Worm (Caenorhabditis elegans) whole organism, midembryonic: ENCODE measurements around the gene Y47D7A.6.

Experiments
- T22C8.4 ChIP-seq: fragments of 200-800 bp; sonication (Bioruptor generic); IDR thresholded peaks from 2 replicates; pipeline ENCODE4 v1.3.6; 2022; ENCODE audit warnings: missing genetic modification characterization, missing compliant biosample characterization
- cog-1 ChIP-seq: sonication (generic microtip); optimal IDR thresholded peaks from 2 replicates; lab custom pipeline; 2016; ENCODE audit warnings: missing genetic modification characterization, missing compliant biosample characterization
- flt-1 ChIP-seq: fragments of 200-800 bp; sonication (Bioruptor generic); IDR thresholded peaks from 2 replicates; pipeline ENCODE4 v1.3.6; 2022; ENCODE audit warnings: missing genetic modification characterization, missing compliant biosample characterization
- klf-2 ChIP-seq: fragments of 200-800 bp; sonication (Bioruptor generic); conservative IDR thresholded peaks from 2 replicates; pipeline ENCODE4 v1.3.6; 2022; ENCODE audit warnings: missing genetic modification reagents, missing genetic modification characterization, missing compliant biosample characterization
- med-1 ChIP-seq: sonication (generic microtip); optimal IDR thresholded peaks from 2 replicates; lab custom pipeline; 2017; ENCODE audit warnings: missing genetic modification characterization, mild to moderate bottlenecking, missing compliant biosample characterization, antibody characterized with exemption, missing genetic modification reagents; ENCODE audit not compliant: insufficient read depth
- ref-1 ChIP-seq: fragments of 200-800 bp; sonication (Bioruptor generic); conservative IDR thresholded peaks from 2 replicates; pipeline ENCODE4 v1.3.6; 2022; ENCODE audit warnings: missing genetic modification reagents, missing genetic modification characterization, missing compliant biosample characterization
- tab-1 ChIP-seq: fragments of 200-800 bp; sonication (Bioruptor generic); IDR thresholded peaks from 2 replicates; pipeline ENCODE4 v1.3.6; 2022; ENCODE audit warnings: missing genetic modification characterization, missing compliant biosample characterization
- ztf-23 ChIP-seq: fragments of 200-800 bp; sonication (Bioruptor generic); IDR thresholded peaks from 2 replicates; pipeline ENCODE4 v1.3.6; 2022; ENCODE audit warnings: missing genetic modification reagents, missing genetic modification characterization, missing compliant biosample characterization
- ztf-29 ChIP-seq: fragments of 200-800 bp; sonication (Bioruptor generic); IDR thresholded peaks from 2 replicates; pipeline ENCODE4 v1.3.6; 2022; ENCODE audit warnings: missing genetic modification reagents, missing genetic modification characterization, missing compliant biosample characterization

The Y47D7A.6 gene

DNA sequence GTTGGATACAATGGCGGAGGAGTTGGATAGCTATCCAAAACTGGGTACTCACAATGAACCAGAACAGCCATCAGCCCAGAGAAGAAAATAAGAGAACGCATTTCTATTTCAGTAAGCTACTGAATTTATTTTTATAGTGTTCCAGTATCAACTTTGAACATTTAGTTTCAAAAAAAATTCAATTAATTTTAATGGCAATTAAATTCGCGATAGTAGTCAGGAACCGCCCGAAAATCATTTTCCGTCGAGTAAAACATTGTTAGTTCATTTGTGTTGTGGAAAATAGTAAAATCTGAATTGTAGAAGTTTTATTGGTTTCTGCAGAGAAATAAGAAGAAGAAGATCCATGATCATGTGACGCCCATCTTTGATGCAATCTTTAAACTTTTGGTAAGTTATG lies at the start of gene Y47D7A.6:
Gene Y47D7A.6 (minus strand): TSS at position 101 of the 400 bp plus-strand sequence.
- TF ChIP-seq ztf-23 (GFP tag; lab: Robert Waterston, UW) (no peak), T22C8.4 (GFP tag; lab: Robert Waterston, UW) (no peak), ztf-29 (GFP tag; lab: Robert Waterston, UW) (no peak), med-1 (no peak), tab-1 (no peak), ref-1 (no peak), klf-2 (GFP tag; lab: Robert Waterston, UW) (no peak), flt-1 (no peak), cog-1 (no peak)

DNA sequence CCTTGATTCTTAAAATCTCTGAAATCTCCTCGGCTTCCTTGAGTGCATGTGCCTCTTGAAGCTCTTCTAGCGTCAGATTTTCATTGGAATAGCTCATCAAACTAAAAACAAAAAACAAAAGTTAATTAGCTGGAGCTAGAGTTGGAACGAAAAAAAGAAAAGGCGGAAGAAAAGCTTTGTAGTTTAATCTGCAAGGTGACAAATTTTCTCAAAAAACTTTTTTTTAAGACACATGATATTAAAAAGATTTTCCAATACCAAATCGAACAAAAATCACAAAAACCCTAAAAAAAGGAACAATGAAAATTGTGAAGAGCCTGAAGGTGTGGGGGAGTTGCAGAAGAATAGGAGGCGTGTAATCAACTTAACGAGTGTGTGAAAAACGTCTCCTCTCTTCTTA lies 36.6 kb upstream of the Y47D7A.6 start, which contains the start of gene gnrr-5:
Gene gnrr-5 (minus strand): TSS at position 101 of the 400 bp plus-strand sequence.
- TF ChIP-seq ztf-23 (GFP tag; lab: Robert Waterston, UW) (no peak), ztf-29 (GFP tag; lab: Robert Waterston, UW) (no peak), cog-1 (no peak), tab-1 (no peak), flt-1 (no peak), med-1 (no peak), T22C8.4 (GFP tag; lab: Robert Waterston, UW) (no peak), ref-1 (no peak), klf-2 (GFP tag; lab: Robert Waterston, UW) (no peak)

DNA sequence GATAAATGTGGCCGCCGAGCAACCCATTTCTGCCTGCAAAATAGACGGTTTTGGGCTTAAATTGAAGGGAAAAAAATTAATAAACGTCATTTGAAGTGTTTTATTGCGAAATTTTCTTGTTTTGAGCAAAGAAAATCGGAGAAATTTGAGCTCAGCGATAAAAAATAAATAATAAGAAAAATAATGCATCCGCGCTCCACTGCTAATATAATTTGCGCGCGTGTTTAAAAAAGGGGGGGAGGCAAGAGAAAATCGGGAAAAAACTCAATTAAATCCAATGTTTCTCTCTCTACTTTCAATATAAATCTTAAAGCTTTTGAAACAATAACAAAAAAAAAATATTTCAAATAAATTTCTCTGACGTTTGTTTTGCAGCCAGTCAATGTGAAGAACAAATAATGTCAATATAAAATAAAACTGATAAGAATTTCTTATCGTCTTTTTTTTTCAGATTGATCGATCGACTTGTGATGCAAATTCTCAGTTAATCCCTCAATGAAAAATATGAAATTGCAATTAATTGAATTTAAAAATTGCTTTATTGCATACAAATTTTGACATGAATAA lies 32.6 kb upstream of the Y47D7A.6 start, which contains the start of gene rft-2:
Gene rft-2 (minus strand): TSS at position 41 of the 567 bp plus-strand sequence.
- no peak for TF ChIP-seq T22C8.4 (GFP tag; lab: Robert Waterston, UW)
- TF ChIP-seq med-1, result no peak
- no peak for TF ChIP-seq ref-1
- TF ChIP-seq ztf-29 (GFP tag; lab: Robert Waterston, UW), result no peak
- TF ChIP-seq tab-1, result no peak
- no peak for TF ChIP-seq ztf-23 (GFP tag; lab: Robert Waterston, UW)
- no peak for TF ChIP-seq cog-1
- no peak for TF ChIP-seq klf-2 (GFP tag; lab: Robert Waterston, UW)
- TF ChIP-seq flt-1, result no peak

DNA sequence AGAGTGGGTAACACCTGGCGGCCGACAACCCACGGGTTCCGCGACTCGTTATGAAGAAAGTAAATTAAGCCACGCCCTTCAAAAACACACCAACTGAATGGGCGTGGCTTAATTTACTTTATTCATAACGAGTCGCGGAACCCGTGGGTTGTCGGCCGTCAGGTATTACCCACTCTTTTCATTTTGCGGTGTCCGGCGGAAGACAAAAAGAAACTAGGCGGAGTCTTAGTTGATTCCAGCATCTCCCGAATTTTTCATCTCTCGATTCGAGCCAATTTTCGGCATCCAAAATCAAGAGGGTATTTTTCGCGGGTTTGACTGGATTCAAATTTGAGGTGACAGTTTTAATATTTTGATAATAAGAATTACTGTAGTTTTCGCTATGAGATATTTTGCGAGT lies 29.6 kb upstream of the Y47D7A.6 start:
- no peak for TF ChIP-seq med-1
- no peak for TF ChIP-seq cog-1
- no peak for TF ChIP-seq klf-2 (GFP tag; lab: Robert Waterston, UW)
- TF ChIP-seq ztf-23 (GFP tag; lab: Robert Waterston, UW), result no peak
- no peak for TF ChIP-seq ztf-29 (GFP tag; lab: Robert Waterston, UW)
- TF ChIP-seq flt-1, result no peak
- no peak for TF ChIP-seq ref-1
- no peak for TF ChIP-seq T22C8.4 (GFP tag; lab: Robert Waterston, UW)
- no peak for TF ChIP-seq tab-1

DNA sequence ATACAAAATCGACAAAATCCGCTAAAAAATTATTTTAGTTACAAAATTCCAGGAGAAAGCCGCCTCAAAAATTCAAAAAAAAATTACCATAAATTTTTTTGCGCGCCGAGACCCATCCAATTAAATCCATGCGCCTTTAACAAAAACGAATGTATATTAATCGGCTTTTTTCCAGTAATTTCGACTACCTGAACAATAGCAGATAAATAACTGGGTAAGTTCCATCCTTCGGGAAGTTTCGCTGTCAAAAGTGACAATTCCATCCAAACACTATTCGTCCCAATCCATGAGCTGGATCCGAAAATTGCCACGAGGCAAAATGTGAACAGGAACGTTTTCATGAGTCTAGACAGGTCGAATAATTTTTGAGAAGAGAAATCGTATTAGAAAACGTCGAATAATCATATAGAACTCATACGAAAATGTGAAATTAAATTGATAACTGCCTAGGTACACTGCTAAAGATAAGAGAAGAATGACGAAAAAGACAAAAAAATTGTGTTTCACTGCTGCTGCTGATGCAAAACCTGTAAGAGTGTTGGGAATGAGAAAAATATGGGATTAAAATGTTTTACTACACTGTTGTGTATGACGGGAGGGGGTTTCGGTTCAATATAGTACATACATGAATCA lies 24.8 kb upstream of the Y47D7A.6 start, which contains the start of gene rft-1:
Gene rft-1 (minus strand): TSS at position 475 of the 633 bp plus-strand sequence.
- TF ChIP-seq ref-1 (no peak), med-1 (no peak), ztf-23 (GFP tag; lab: Robert Waterston, UW) (no peak), cog-1 (no peak), tab-1 (no peak), flt-1 (no peak), T22C8.4 (GFP tag; lab: Robert Waterston, UW) (no peak), ztf-29 (GFP tag; lab: Robert Waterston, UW) (no peak), klf-2 (GFP tag; lab: Robert Waterston, UW) (no peak)

DNA sequence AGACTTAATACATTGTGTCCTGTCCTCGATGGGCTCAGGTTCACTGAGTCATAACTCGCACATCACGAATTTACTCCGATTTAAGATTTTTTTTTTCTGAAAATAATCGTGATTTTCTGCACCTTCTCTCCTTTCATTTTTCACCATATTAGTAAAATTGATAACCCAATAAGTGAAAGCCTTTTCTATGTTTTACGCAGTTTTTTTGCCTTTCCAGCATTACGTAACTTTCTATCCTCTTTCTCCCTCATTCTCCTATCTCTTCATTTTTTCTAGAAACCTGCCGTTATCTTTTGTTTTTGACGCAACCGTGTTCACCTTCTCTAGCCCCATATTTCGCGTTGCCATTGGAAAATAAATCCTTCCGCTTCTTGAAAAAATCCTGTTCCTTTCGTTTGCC lies 19.2 kb upstream of the Y47D7A.6 start:
- TF ChIP-seq tab-1, result no peak
- no peak for TF ChIP-seq ref-1
- TF ChIP-seq klf-2 (GFP tag; lab: Robert Waterston, UW), result no peak
- TF ChIP-seq ztf-23 (GFP tag; lab: Robert Waterston, UW), result no peak
- TF ChIP-seq med-1, result no peak
- TF ChIP-seq cog-1, result no peak
- TF ChIP-seq flt-1, result no peak
- no peak for TF ChIP-seq ztf-29 (GFP tag; lab: Robert Waterston, UW)
- TF ChIP-seq T22C8.4 (GFP tag; lab: Robert Waterston, UW), result no peak

DNA sequence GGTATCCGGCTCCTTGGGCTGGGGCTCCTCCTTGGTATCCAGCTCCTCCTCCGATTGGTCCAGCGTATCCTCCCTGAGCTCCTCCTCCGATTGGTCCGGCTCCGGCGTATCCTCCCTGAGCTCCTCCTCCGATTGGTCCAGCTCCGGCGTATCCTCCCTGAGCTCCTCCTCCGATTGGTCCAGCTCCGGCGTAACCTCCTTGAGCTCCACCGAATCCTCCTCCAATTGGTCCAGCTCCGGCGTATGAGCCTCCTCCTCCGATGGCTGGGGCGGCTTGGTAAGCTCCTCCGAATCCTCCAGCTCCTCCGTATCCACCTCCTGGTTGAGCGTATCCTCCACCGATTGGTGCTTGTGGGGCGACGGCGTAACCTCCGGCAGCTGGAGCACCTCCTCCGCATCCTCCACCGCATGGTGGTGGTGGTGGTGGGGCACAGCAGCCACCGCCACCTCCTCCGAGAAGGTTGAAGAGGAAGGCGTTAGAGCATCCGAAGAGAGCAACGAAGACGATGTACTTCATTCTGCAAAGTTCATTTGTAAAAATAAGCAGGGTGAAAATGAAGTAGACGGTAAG lies 17.5 kb upstream of the Y47D7A.6 start, which contains the start of gene Y47D7A.13:
Gene Y47D7A.13 (minus strand): TSS at position 517 of the 571 bp plus-strand sequence.
- no peak for TF ChIP-seq cog-1
- TF ChIP-seq med-1, result no peak
- TF ChIP-seq ztf-23 (GFP tag; lab: Robert Waterston, UW), result no peak
- no peak for TF ChIP-seq tab-1
- no peak for TF ChIP-seq ztf-29 (GFP tag; lab: Robert Waterston, UW)
- TF ChIP-seq ref-1, result no peak
- no peak for TF ChIP-seq klf-2 (GFP tag; lab: Robert Waterston, UW)

DNA sequence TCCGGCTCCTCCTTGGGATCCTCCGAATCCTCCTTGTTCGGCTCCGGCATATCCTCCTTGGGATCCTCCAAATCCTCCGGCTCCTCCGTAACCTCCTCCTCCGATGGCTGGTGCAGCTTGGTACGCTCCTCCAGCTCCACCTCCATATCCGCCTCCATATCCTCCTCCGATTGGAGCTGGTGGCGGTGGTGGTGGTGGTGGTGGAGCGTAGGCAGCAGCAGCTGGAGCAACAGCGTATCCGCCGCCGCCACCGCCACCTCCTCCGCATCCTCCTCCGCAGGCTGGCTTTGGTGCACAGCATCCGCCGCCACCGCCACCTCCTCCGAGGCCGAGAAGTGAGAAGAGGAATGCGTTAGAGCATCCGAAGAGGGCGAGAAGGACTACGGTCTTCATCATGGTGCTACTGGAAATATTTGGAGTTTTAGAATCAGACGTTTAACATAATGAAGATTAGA lies 14.8 kb upstream of the Y47D7A.6 start, which contains the start of gene Y47D7A.15:
Gene Y47D7A.15 (minus strand): TSS at position 405 of the 455 bp plus-strand sequence.
- TF ChIP-seq flt-1 (0 out of 2 replicates have a peak, but pooled peaks have one; percentile 39), med-1 (no peak), ztf-23 (GFP tag; lab: Robert Waterston, UW) (no peak)

DNA sequence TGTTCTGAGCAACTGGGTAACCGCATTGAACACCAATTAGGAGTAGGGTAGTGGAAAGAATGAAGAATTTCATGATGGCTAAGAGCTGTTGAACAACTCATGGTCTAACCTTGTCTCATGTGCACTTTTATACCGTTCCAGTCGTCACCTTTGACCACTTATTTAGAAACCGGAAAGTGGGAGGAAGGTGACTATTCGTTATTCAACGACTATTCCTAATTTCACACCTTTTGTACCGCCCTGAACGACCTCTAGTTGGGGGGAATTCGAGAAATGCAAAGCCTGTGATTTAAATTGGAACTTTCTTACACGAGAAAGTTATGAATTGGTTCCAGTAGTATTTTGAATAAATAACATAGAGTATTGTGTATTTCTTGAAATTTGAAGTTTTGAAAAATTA lies 11.6 kb upstream of the Y47D7A.6 start, which contains the start of gene Y47D7A.12:
Gene Y47D7A.12 (minus strand): TSS at position 101 of the 400 bp plus-strand sequence.
- TF ChIP-seq tab-1 (no peak), T22C8.4 (GFP tag; lab: Robert Waterston, UW) (no peak), ref-1 (no peak)

DNA sequence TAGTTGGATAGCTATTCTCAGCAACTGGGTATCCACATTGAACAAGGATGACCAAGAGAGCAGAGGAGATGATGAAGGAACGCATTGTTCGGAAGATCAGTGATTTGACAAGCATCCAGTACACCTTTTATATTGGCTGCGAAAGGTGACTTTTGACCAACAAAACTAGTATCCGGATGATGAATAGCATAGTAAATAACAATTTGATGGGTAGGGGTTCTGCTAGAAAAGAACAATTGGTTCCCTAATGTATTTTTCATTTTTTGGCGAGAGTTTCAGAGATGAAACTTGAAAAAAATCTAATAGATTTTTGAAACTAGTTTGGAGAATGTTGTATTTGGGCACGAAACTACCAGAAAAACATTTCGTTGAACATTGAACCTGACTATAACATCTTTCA lies 10.2 kb upstream of the Y47D7A.6 start, which contains the start of gene Y47D7A.11:
Gene Y47D7A.11 (minus strand): TSS at position 101 of the 400 bp plus-strand sequence.
- TF ChIP-seq ztf-29 (GFP tag; lab: Robert Waterston, UW) (no peak), tab-1 (no peak), klf-2 (GFP tag; lab: Robert Waterston, UW) (no peak), ref-1 (no peak), flt-1 (no peak), med-1 (no peak), ztf-23 (GFP tag; lab: Robert Waterston, UW) (no peak), cog-1 (no peak), T22C8.4 (GFP tag; lab: Robert Waterston, UW) (no peak)
